Worm (Caenorhabditis elegans): Measurements from ENCODE around the gene sri-69.

The sri-69 gene

ce11 chrV:16973338-16973737 lies 34.9 kb downstream of the sri-69 start:
- TF ChIP-seq ceh-83 (GFP tag; optimal IDR thresholded peaks at IDR 0.05) (no peak), cnd-1 (tag; optimal IDR thresholded peaks at IDR 0.05) (no peak), ces-1 (GFP tag; optimal IDR thresholded peaks at IDR 0.05) (no peak), flh-1 (GFP tag; optimal IDR thresholded peaks at IDR 0.05) (no peak), nhr-237 (tag; optimal IDR thresholded peaks at IDR 0.05) (no peak), M03D4.4 (tag; optimal IDR thresholded peaks at IDR 0.05) (no peak)

- no peak for TF ChIP-seq lin-32 (GFP tag; optimal IDR thresholded peaks at IDR 0.05)
Observed at ce11 chrV:16972134-16972533, 36.1 kb downstream of the sri-69 start, which contains the start of gene srh-119. Gene srh-119 (plus strand): TSS chrV:16972434.

- TF ChIP-seq flh-1 (GFP tag; optimal IDR thresholded peaks at IDR 0.05) = no peak
- no peak for TF ChIP-seq sem-2 (GFP tag; optimal IDR thresholded peaks at IDR 0.05)
- no peak for TF ChIP-seq M03D4.4 (tag; optimal IDR thresholded peaks at IDR 0.05)
- TF ChIP-seq lin-32 (GFP tag; optimal IDR thresholded peaks at IDR 0.05) = no peak
- TF ChIP-seq mab-5 (tag; optimal IDR thresholded peaks at IDR 0.05) = no peak
- no peak for TF ChIP-seq unc-39 (tag; optimal IDR thresholded peaks at IDR 0.05)
- no peak for TF ChIP-seq nhr-28 (tag; optimal IDR thresholded peaks at IDR 0.05)
- TF ChIP-seq drap-1 (GFP tag; optimal IDR thresholded peaks at IDR 0.05) = no peak
- no peak for TF ChIP-seq snpc-4 (tag; optimal IDR thresholded peaks at IDR 0.05)
- TF ChIP-seq ceh-39 (tag; optimal IDR thresholded peaks at IDR 0.05) = no peak
- TF ChIP-seq ztf-11 (tag; optimal IDR thresholded peaks at IDR 0.05) = no peak
- no peak for TF ChIP-seq unc-62 (GFP tag; optimal IDR thresholded peaks at IDR 0.05)
- TF ChIP-seq ceh-83 (GFP tag; optimal IDR thresholded peaks at IDR 0.05) = no peak
- TF ChIP-seq ces-1 (GFP tag; optimal IDR thresholded peaks at IDR 0.05) = no peak
- no peak for TF ChIP-seq ceh-43 (GFP tag; optimal IDR thresholded peaks at IDR 0.05)
- no peak for TF ChIP-seq ham-2 (GFP tag; optimal IDR thresholded peaks at IDR 0.05)
Observed at ce11 chrV:16966636-16967035, 41.6 kb downstream of the sri-69 start, which contains the start of gene fbxa-90. Gene fbxa-90 (plus strand): TSS chrV:16966814.

- TF ChIP-seq hlh-1 (tag; optimal IDR thresholded peaks at IDR 0.05) (peak; percentile 33), mls-2 (tag; optimal IDR thresholded peaks at IDR 0.05) (no peak), mab-5 (tag; optimal IDR thresholded peaks at IDR 0.05) (peak; percentile 52), elt-3 (tag; optimal IDR thresholded peaks at IDR 0.05) (peak; percentile 47), snpc-4 (tag; optimal IDR thresholded peaks at IDR 0.05) (no peak), unc-39 (tag; optimal IDR thresholded peaks at IDR 0.05) (no peak), ceh-83 (GFP tag; optimal IDR thresholded peaks at IDR 0.05) (no peak), blmp-1 (tag; optimal IDR thresholded peaks at IDR 0.05) (no peak), tbx-8 (GFP tag; optimal IDR thresholded peaks at IDR 0.05) (no peak), ham-2 (GFP tag; optimal IDR thresholded peaks at IDR 0.05) (no peak), nhr-2 (tag; optimal IDR thresholded peaks at IDR 0.05) (no peak), nhr-28 (tag; optimal IDR thresholded peaks at IDR 0.05) (no peak), lsy-2 (tag; optimal IDR thresholded peaks at IDR 0.05) (peak; percentile 82), unc-120 (tag; optimal IDR thresholded peaks at IDR 0.05; ENCODE audit: poor library complexity, severe bottlenecking) (no peak), ztf-11 (tag; optimal IDR thresholded peaks at IDR 0.05) (peak; percentile 37), nhr-12 (tag; optimal IDR thresholded peaks at IDR 0.05) (no peak), bed-3 (GFP tag; optimal IDR thresholded peaks at IDR 0.05) (no peak), sem-2 (GFP tag; optimal IDR thresholded peaks at IDR 0.05) (no peak), nhr-237 (tag; optimal IDR thresholded peaks at IDR 0.05) (peak; percentile 88), nhr-76 (tag; optimal IDR thresholded peaks at IDR 0.05) (no peak), sptf-1 (tag; optimal IDR thresholded peaks at IDR 0.05) (peak; percentile 37), elt-1 (tag; optimal IDR thresholded peaks at IDR 0.05; ENCODE audit: borderline replicate concordance, insufficient read depth) (no peak), lin-32 (GFP tag; optimal IDR thresholded peaks at IDR 0.05) (no peak), flh-1 (GFP tag; optimal IDR thresholded peaks at IDR 0.05) (no peak), lin-13 (tag; optimal IDR thresholded peaks at IDR 0.05) (peak; percentile 88), M03D4.4 (tag; optimal IDR thresholded peaks at IDR 0.05) (no peak), pha-4 (tag; optimal IDR thresholded peaks at IDR 0.05) (peak; percentile 58), ceh-43 (GFP tag; optimal IDR thresholded peaks at IDR 0.05) (no peak), ces-1 (GFP tag; optimal IDR thresholded peaks at IDR 0.05) (peak; percentile 96), cnd-1 (tag; optimal IDR thresholded peaks at IDR 0.05) (no peak), unc-62 (GFP tag; optimal IDR thresholded peaks at IDR 0.05) (peak; percentile 36), mep-1 (tag; optimal IDR thresholded peaks at IDR 0.05) (peak; percentile 98), zip-8 (tag; optimal IDR thresholded peaks at IDR 0.05) (no peak), drap-1 (GFP tag; optimal IDR thresholded peaks at IDR 0.05) (peak; percentile 77), ceh-39 (tag; optimal IDR thresholded peaks at IDR 0.05) (peak; percentile 31)
Observed at ce11 chrV:16965655-16966054, 42.5 kb downstream of the sri-69 start, which contains the start of gene efl-1. Gene efl-1 (minus strand): TSS chrV:16965675.

Data from whole organism, mixed stage, embryonic.